Worm (Caenorhabditis elegans) whole organism, L1 larva: ENCODE measurements around the gene T27D12.1.

ENCODE experiments used
- aly-2 ChIP-seq: fragments of 150-350 bp; optimal IDR thresholded peaks from 2 replicates; lab custom pipeline; 2014; ENCODE audit warnings: missing biosample characterization, missing genetic modification characterization
- ama-1 ChIP-seq: fragments of 150-350 bp; optimal IDR thresholded peaks from 2 replicates; lab custom pipeline; 2014
- elt-3 ChIP-seq, 6 experiments: fragments of 150-350 bp in 1 of 6; sonication (generic microtip); optimal IDR thresholded peaks; 2 replicates each; lab custom pipeline; 2017 to 2018; ENCODE audit warnings: missing biosample characterization in 6 of 6, missing genetic modification characterization in 6 of 6, inconsistent platforms in 1 of 6
- skn-1 ChIP-seq: fragments of 150-350 bp; optimal IDR thresholded peaks from 2 replicates; lab custom pipeline; 2014; ENCODE audit warnings: missing biosample characterization, missing genetic modification characterization
- snpc-4 ChIP-seq: fragments of 150-350 bp; optimal IDR thresholded peaks from 2 replicates; lab custom pipeline; 2014; ENCODE audit warnings: missing biosample characterization, missing genetic modification characterization
- tbx-2 ChIP-seq: sonication (generic microtip); optimal IDR thresholded peaks from 2 replicates; lab custom pipeline; 2016; ENCODE audit warnings: missing genetic modification characterization, missing compliant biosample characterization
- unc-62 ChIP-seq: fragments of 150-350 bp; optimal IDR thresholded peaks from 2 replicates; lab custom pipeline; 2014; ENCODE audit warnings: missing biosample characterization, missing genetic modification reagents, missing genetic modification characterization
- unc-86 ChIP-seq: sonication (generic microtip); optimal IDR thresholded peaks from 2 replicates; lab custom pipeline; 2016; ENCODE audit warnings: missing genetic modification characterization, missing compliant biosample characterization

- no peak for TF ChIP-seq tbx-2
- TF ChIP-seq snpc-4 (tag; lab: Kevin White, UChicago): no peak
- no peak for TF ChIP-seq ama-1 (lab: Kevin White, UChicago)
- TF ChIP-seq skn-1 (tag; lab: Kevin White, UChicago): no peak
- no peak for TF ChIP-seq aly-2 (tag; lab: Kevin White, UChicago)
- TF ChIP-seq unc-62: no peak
- TF ChIP-seq unc-86 (tag; lab: Kevin White, UChicago): no peak
- TF ChIP-seq elt-3 (tag; optimal IDR thresholded peaks at IDR 0.05; lab: Kevin White, UChicago): no peak
These were observed 40.0 kb upstream of the T27D12.1 start, which contains the start of gene F43G6.17 for ce11 chrII:11802451-11802850.
